Worm (Caenorhabditis elegans): ENCODE results near the gene F26G1.10.

The F26G1.10 gene

ce11 chrII:4773891-4774432 is at the start of gene F26G1.10, which contains the start of gene F26G1.9:
Gene F26G1.10, plus strand, starts transcription at chrII:4774382.
Gene F26G1.9, minus strand, starts transcription at chrII:4773991.
- TF ChIP-seq snpc-4 (tag; optimal IDR thresholded peaks at IDR 0.05): no peak
- TF ChIP-seq unc-39 (tag; optimal IDR thresholded peaks at IDR 0.05): no peak
- no peak for TF ChIP-seq sem-2 (GFP tag; optimal IDR thresholded peaks at IDR 0.05)
- no peak for TF ChIP-seq lsy-2 (tag; optimal IDR thresholded peaks at IDR 0.05)
- no peak for TF ChIP-seq ceh-43 (GFP tag; optimal IDR thresholded peaks at IDR 0.05)
- no peak for TF ChIP-seq pha-4 (tag; optimal IDR thresholded peaks at IDR 0.05)
- no peak for TF ChIP-seq mls-2 (tag; optimal IDR thresholded peaks at IDR 0.05)
- no peak for TF ChIP-seq hlh-1 (tag; optimal IDR thresholded peaks at IDR 0.05)
- TF ChIP-seq nhr-2 (tag; optimal IDR thresholded peaks at IDR 0.05): no peak
- no peak for TF ChIP-seq zip-8 (tag; optimal IDR thresholded peaks at IDR 0.05)
- no peak for TF ChIP-seq ham-2 (GFP tag; optimal IDR thresholded peaks at IDR 0.05)

DNA sequence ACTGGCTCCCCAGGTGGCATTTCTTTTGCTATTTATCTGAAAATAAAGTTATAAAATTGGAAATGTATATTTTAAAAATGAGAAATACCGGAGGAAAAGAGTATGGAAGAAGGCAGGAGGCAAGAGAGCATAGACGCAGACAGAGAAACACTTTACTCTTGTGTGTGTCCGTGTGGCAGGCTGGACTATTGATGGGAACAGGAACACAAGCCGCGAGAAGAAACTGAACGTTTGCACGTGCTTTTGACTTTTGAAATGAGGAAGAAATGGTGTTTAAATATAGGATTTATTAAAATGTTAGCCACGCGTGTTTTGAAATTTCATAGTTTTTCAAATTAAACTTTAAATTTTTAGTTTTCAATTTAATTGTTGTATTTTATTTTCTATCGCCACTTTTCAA is 48.1 kb upstream of the F26G1.10 start, which contains the start of gene F10G7.10:
F10G7.10 (minus strand) TSS at position 145 of the 400 bp plus-strand sequence.
- no peak for TF ChIP-seq elt-1 (tag; optimal IDR thresholded peaks at IDR 0.05; ENCODE audit: borderline replicate concordance, insufficient read depth)
- TF ChIP-seq hlh-1 (tag; optimal IDR thresholded peaks at IDR 0.05): peak; percentile 12

DNA sequence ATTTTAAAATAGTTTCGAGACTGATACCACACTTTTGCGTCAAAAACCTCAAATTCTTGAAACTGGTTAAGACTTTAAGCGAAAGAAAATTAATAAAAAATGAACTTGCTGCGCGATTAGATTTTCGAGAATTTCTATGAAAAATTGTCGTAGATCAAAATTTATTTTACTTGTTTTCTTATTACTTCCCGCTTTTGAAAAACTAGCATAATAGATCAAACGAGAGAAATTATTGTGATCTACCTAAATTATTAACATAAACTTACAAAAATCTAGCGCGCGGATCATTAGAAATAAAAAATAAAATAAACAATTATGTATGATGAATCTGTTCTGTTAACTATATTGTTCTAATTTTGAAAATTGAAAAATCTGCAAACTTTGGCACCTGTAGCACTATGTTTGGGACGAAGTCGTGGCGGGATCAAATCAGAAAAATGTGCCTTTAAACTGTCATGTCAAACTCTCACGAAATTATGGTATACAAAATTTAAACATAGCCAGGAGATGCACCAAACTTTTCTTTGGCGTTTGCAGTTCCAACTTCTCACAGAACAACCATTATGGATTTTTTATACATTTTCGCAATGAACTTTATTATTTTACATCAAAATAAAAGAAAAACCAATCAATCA is 47.3 kb upstream of the F26G1.10 start:
- TF ChIP-seq ztf-11 (tag; optimal IDR thresholded peaks at IDR 0.05): no peak

DNA sequence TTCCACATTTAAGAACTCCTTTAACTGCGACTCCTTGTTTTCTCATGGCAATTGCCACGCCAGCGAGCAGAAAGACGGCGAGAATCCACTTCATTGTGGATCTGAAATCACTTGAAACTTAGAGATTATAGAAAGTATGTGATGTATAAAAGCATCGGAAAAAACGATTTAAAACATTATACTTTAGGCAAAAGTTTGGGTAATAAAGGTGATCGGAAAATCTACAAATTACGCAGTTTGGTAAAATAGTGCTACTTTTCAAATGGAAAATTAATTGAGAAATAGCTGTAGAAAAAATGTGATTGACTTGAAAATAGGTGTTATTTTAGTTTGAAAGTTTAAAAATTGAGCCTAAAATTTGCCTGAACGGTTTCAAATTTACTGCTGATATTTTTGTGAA is 46.4 kb upstream of the F26G1.10 start, which contains the start of gene ttr-41:
ttr-41 (minus strand) TSS at position 101 of the 400 bp plus-strand sequence.
- TF ChIP-seq drap-1 (GFP tag; optimal IDR thresholded peaks at IDR 0.05): no peak

DNA sequence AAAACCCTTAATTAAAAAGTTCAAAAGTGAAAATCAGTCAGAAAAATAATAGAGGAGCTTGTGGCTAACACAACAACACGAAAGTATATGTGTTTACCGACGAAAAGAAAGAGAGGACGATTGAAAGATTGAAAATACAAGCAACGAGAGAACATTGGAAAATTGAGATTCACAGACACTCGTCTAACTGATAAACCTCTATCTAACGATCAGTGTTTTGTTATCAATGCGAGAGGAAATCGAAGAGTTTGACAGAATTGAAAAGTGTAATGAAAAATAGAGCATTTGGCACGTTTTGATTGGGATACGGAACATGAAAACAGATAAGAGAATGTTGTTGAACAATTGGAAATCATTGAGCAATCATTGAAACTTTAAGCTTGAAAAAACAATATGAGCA is 45.5 kb upstream of the F26G1.10 start:
- TF ChIP-seq sem-2 (GFP tag; optimal IDR thresholded peaks at IDR 0.05) (no peak), pha-4 (tag; optimal IDR thresholded peaks at IDR 0.05) (no peak)

- TF ChIP-seq nhr-28 (tag; optimal IDR thresholded peaks at IDR 0.05) (no peak), unc-120 (tag; optimal IDR thresholded peaks at IDR 0.05; ENCODE audit: poor library complexity, severe bottlenecking) (no peak), hlh-1 (tag; optimal IDR thresholded peaks at IDR 0.05) (no peak), cnd-1 (tag; optimal IDR thresholded peaks at IDR 0.05) (no peak), drap-1 (GFP tag; optimal IDR thresholded peaks at IDR 0.05) (no peak), tbx-8 (GFP tag; optimal IDR thresholded peaks at IDR 0.05) (no peak), snpc-4 (tag; optimal IDR thresholded peaks at IDR 0.05) (no peak), sem-2 (GFP tag; optimal IDR thresholded peaks at IDR 0.05) (no peak), ceh-83 (GFP tag; optimal IDR thresholded peaks at IDR 0.05) (no peak), sptf-1 (tag; optimal IDR thresholded peaks at IDR 0.05) (no peak), ham-2 (GFP tag; optimal IDR thresholded peaks at IDR 0.05) (no peak), nhr-2 (tag; optimal IDR thresholded peaks at IDR 0.05) (no peak), mls-2 (tag; optimal IDR thresholded peaks at IDR 0.05) (no peak), ceh-39 (tag; optimal IDR thresholded peaks at IDR 0.05) (no peak)
Measured at ce11 chrII:4729733-4730132, 44.4 kb upstream of the F26G1.10 start, which contains the start of gene F41C3.7. Gene F41C3.7, plus strand, starts transcription at chrII:4730033.

ce11 chrII:4733848-4734247 is 40.3 kb upstream of the F26G1.10 start, which contains the start of gene F41C3.11:
Gene F41C3.11, minus strand, starts transcription at chrII:4733948.
- TF ChIP-seq zip-8 (tag; optimal IDR thresholded peaks at IDR 0.05) (no peak), nhr-237 (tag; optimal IDR thresholded peaks at IDR 0.05) (no peak), unc-62 (GFP tag; optimal IDR thresholded peaks at IDR 0.05) (no peak), mls-2 (tag; optimal IDR thresholded peaks at IDR 0.05) (no peak), nhr-2 (tag; optimal IDR thresholded peaks at IDR 0.05) (no peak)

DNA sequence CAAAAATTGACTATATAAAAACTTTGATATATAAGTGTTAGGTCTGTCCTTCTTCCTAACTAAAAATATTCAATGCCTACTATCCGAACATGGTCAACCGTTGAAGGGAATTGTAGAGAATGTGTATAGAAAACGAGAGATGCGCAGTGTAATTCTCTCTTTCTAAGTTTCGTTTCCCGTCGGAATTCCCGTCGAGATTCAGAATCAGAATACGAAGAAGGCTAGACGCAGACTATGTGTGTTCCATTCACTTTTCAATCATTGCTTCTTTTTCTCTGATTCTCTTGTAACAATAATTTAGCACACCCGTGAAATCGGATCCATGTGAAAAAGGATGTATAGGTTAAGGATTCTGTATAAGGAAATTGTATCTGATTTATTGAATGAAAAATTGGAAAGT is 39.7 kb upstream of the F26G1.10 start:
- no peak for TF ChIP-seq cnd-1 (tag; optimal IDR thresholded peaks at IDR 0.05)
- peak; percentile 84 for TF ChIP-seq blmp-1 (tag; optimal IDR thresholded peaks at IDR 0.05)

Data from whole organism, mixed stage, embryonic.